Fruit fly (Drosophila melanogaster) whole organism, adult: ENCODE measurements around the gene nero.

ENCODE experiments used
- CG11617 ChIP-seq: fragments of 200-800 bp; sonication (Bioruptor generic); optimal IDR thresholded peaks from 2 replicates; lab custom pipeline; 2017; ENCODE audit warnings: mild to moderate bottlenecking, missing biosample characterization, missing genetic modification reagents, missing genetic modification characterization
- CG12768 ChIP-seq: fragments of 200-800 bp; sonication (Bioruptor generic); optimal IDR thresholded peaks from 2 replicates; lab custom pipeline; 2017; ENCODE audit warnings: missing biosample characterization, missing genetic modification characterization, mild to moderate bottlenecking, moderate library complexity, missing genetic modification reagents
- CG14711 ChIP-seq: fragments of 200-800 bp; sonication (Bioruptor generic); optimal IDR thresholded peaks from 2 replicates; lab custom pipeline; 2018; ENCODE audit warnings: missing biosample characterization, mild to moderate bottlenecking, missing genetic modification characterization, moderate library complexity
- CG1620 ChIP-seq: fragments of 200-800 bp; sonication (Bioruptor generic); optimal IDR thresholded peaks from 2 replicates; lab custom pipeline; 2016; ENCODE audit warnings: missing biosample characterization, missing genetic modification characterization
- CG33017 ChIP-seq: fragments of 200-800 bp; sonication (Bioruptor generic); optimal IDR thresholded peaks from 2 replicates; lab custom pipeline; 2018; ENCODE audit warnings: missing biosample characterization, mild to moderate bottlenecking, missing genetic modification characterization, moderate library complexity
- CG5204 ChIP-seq: fragments of 200-800 bp; sonication (Bioruptor generic); optimal IDR thresholded peaks from 2 replicates; lab custom pipeline; 2016; ENCODE audit warnings: missing biosample characterization, missing genetic modification characterization
- CG7045 ChIP-seq: fragments of 200-800 bp; sonication (Bioruptor generic); optimal IDR thresholded peaks from 2 replicates; lab custom pipeline; 2017; ENCODE audit warnings: missing biosample characterization, mild to moderate bottlenecking, missing genetic modification characterization
- CG7101 ChIP-seq: fragments of 200-800 bp; sonication (Bioruptor generic); optimal IDR thresholded peaks from 2 replicates; lab custom pipeline; 2018; ENCODE audit warnings: missing biosample characterization, mild to moderate bottlenecking, missing genetic modification characterization, moderate library complexity
- Clk ChIP-seq: fragments of 200-800 bp; sonication (Bioruptor generic); optimal IDR thresholded peaks from 2 replicates; lab custom pipeline; 2017; ENCODE audit warnings: missing biosample characterization, missing genetic modification characterization
- Crg-1 ChIP-seq: fragments of 200-800 bp; sonication (Bioruptor generic); optimal IDR thresholded peaks from 2 replicates; lab custom pipeline; 2016; ENCODE audit warnings: missing biosample characterization, missing genetic modification characterization
- Hr96 ChIP-seq: fragments of 200-800 bp; sonication (Bioruptor generic); optimal IDR thresholded peaks from 2 replicates; lab custom pipeline; 2016; ENCODE audit warnings: missing biosample characterization, missing genetic modification characterization
- Mnt ChIP-seq: fragments of 200-800 bp; sonication (Bioruptor generic); optimal IDR thresholded peaks from 2 replicates; lab custom pipeline; 2016; ENCODE audit warnings: missing biosample characterization, mild to moderate bottlenecking, missing genetic modification characterization
- bab1 ChIP-seq: fragments of 200-800 bp; sonication (Bioruptor generic); optimal IDR thresholded peaks from 3 replicates; lab custom pipeline; 2019; ENCODE audit warnings: missing biosample characterization, mild to moderate bottlenecking, missing genetic modification characterization, moderate library complexity
- cic ChIP-seq: fragments of 200-800 bp; sonication (Bioruptor generic); optimal IDR thresholded peaks from 2 replicates; lab custom pipeline; 2017; ENCODE audit warnings: missing biosample characterization, mild to moderate bottlenecking, missing genetic modification characterization, moderate library complexity
- cnc ChIP-seq, 2 experiments: fragments of >200 bp; optimal IDR thresholded peaks; 2 replicates each; lab custom pipeline; 2017
- kay ChIP-seq: fragments of 200-800 bp; sonication (Bioruptor generic); peaks from one replicate; lab custom pipeline; 2016; ENCODE audit warnings: missing biosample characterization, missing genetic modification characterization, borderline replicate concordance
- ovo ChIP-seq: fragments of 200-800 bp; sonication (Bioruptor generic); optimal IDR thresholded peaks from 2 replicates; lab custom pipeline; 2016; ENCODE audit warnings: missing biosample characterization, missing genetic modification characterization
- pad ChIP-seq: fragments of 200-800 bp; sonication (Bioruptor generic); optimal IDR thresholded peaks from 3 replicates; lab custom pipeline; 2017; ENCODE audit warnings: missing biosample characterization, missing genetic modification characterization, mild to moderate bottlenecking, moderate library complexity, missing genetic modification reagents
- tj ChIP-seq: fragments of 200-800 bp; sonication (Bioruptor generic); optimal IDR thresholded peaks from 3 replicates; lab custom pipeline; 2017; ENCODE audit warnings: missing biosample characterization, mild to moderate bottlenecking, missing genetic modification characterization, moderate library complexity
- toe ChIP-seq: fragments of 200-800 bp; sonication (Bioruptor generic); optimal IDR thresholded peaks from 2 replicates; lab custom pipeline; 2016; ENCODE audit warnings: missing biosample characterization, missing genetic modification characterization

nero gene

dm6 chr3R:31726286-31726685 lies 21.1 kb downstream of the nero start:
- no peak for TF ChIP-seq bab1 (GFP tag; lab: Kevin White, UChicago)
- TF ChIP-seq Clk: no peak
- TF ChIP-seq CG7045 (GFP tag; lab: Kevin White, UChicago): no peak
- no peak for TF ChIP-seq toe (GFP tag; lab: Kevin White, UChicago)
- no peak for TF ChIP-seq CG7101 (tag; lab: Kevin White, UChicago)
- TF ChIP-seq CG33017 (tag; lab: Kevin White, UChicago): no peak
- TF ChIP-seq CG11617: no peak
- no peak for TF ChIP-seq CG14711 (tag; lab: Kevin White, UChicago)
- TF ChIP-seq kay (GFP tag; lab: Kevin White, UChicago): no peak
- TF ChIP-seq Hr96: no peak
- TF ChIP-seq cnc (optimal IDR thresholded peaks at IDR 0.05; lab: Kevin White, UChicago): no peak
- TF ChIP-seq CG1620 (GFP tag; lab: Kevin White, UChicago): no peak
- no peak for TF ChIP-seq CG5204 (GFP tag; lab: Kevin White, UChicago)
- no peak for TF ChIP-seq tj
- no peak for TF ChIP-seq cic (GFP tag; lab: Kevin White, UChicago)
- no peak for TF ChIP-seq CG12768
- TF ChIP-seq ovo (GFP tag; lab: Kevin White, UChicago): no peak

dm6 chr3R:31725486-31726227 lies 21.7 kb downstream of the nero start:
- TF ChIP-seq cnc (optimal IDR thresholded peaks at IDR 0.05; lab: Kevin White, UChicago) (no peak), CG12768 (peak; percentile 61), ovo (GFP tag; lab: Kevin White, UChicago) (peak; percentile 68), Crg-1 (GFP tag; lab: Kevin White, UChicago) (no peak), CG33017 (tag; lab: Kevin White, UChicago) (peak; percentile 32), bab1 (GFP tag; lab: Kevin White, UChicago) (no peak), CG5204 (GFP tag; lab: Kevin White, UChicago) (no peak), CG11617 (peak; percentile 12), CG7101 (tag; lab: Kevin White, UChicago) (peak; percentile 6), kay (GFP tag; lab: Kevin White, UChicago) (no peak), CG1620 (GFP tag; lab: Kevin White, UChicago) (no peak), pad (GFP tag; lab: Kevin White, UChicago) (peak; percentile 91), CG7045 (GFP tag; lab: Kevin White, UChicago) (no peak), Hr96 (no peak), toe (GFP tag; lab: Kevin White, UChicago) (peak; percentile 70), Clk (no peak), CG14711 (tag; lab: Kevin White, UChicago) (no peak), cic (GFP tag; lab: Kevin White, UChicago) (peak; percentile 66), tj (peak; percentile 23), Mnt (no peak)

DNA sequence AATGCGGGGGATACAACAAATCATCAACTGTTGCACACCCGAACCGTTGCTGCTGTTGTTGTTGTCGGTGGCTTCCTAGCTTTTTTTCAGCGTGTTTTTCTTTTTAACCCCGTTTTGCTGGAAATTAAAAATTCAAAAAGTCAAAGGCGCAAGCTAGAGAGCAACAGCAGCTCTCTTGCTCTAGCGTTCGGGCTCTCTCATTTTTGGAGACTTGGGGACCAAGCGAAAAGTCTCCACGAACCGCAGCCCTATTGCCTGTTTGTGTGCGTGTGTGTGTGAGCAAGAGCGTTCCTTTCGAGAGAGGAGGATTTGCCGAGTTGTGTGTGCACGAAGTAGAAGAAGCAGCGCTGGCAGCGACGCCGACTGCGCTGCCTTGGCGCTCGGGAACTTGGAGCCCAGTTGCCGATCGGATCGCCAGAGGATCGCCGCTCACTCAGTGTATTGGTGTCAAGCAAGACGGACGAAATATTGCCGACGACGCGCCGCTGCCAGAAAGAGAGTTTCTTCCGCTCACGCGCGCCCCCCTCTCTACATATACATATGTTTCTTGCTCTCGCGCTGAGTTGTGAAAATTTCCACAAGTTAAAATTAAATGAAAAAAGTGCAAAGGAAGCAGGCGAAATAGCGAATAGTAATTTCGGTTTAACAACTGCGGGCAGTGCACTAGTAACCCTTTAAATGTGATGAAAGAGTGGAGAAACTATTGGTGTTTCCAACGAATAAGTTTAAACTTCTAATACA lies 22.6 kb downstream of the nero start:
- no peak for TF ChIP-seq Hr96
- TF ChIP-seq pad (GFP tag; lab: Kevin White, UChicago): peak; percentile 36
- TF ChIP-seq tj: peak; percentile 73
- peak; percentile 37 for TF ChIP-seq bab1 (GFP tag; lab: Kevin White, UChicago)

- TF ChIP-seq cic (GFP tag; lab: Kevin White, UChicago) (no peak), CG7045 (GFP tag; lab: Kevin White, UChicago) (no peak), toe (GFP tag; lab: Kevin White, UChicago) (no peak), kay (GFP tag; lab: Kevin White, UChicago) (peak; percentile 32), Mnt (no peak), cnc (optimal IDR thresholded peaks at IDR 0.05; lab: Kevin White, UChicago) (no peak), CG12768 (no peak), pad (GFP tag; lab: Kevin White, UChicago) (no peak), tj (no peak)
These were observed 23.2 kb downstream of the nero start for dm6 chr3R:31724136-31724535.

DNA sequence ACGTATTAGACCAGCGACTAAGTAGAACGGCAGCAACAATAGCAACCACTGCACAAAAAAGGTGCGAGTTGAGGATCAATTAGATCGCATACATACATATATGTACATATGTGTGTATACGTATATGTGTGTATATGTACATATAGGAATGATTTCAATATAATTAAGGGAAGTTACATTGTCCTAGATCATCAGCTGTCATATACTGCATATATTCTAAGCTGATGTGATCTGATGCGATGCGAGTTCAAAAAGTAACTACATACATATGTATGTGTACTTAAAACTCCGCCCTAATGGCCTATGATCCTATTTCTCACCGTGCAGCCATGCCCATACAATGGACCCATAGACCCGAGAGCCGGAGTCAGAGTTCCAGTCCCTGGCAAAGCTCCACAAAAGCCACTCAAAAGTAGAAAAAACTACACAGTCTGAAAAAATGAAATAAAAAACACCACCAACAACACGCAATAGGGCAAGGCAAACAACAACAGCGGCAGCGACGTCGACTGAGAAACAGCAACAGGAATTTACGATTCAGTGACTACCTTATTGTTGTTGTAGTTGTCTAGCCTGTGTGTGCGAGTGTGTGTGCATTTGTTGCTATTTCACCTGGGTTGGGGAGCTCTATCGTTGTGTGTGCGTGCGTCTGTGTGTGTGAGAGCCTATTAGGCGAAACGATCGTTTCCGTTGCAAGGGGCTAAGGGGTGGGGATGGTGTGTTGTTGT lies 24.0 kb downstream of the nero start:
- TF ChIP-seq Hr96 (no peak), cnc (optimal IDR thresholded peaks at IDR 0.05; lab: Kevin White, UChicago) (no peak), CG12768 (no peak), CG5204 (GFP tag; lab: Kevin White, UChicago) (no peak), toe (GFP tag; lab: Kevin White, UChicago) (peak; percentile 39), bab1 (GFP tag; lab: Kevin White, UChicago) (no peak), CG11617 (no peak), tj (no peak), CG14711 (tag; lab: Kevin White, UChicago) (no peak), cic (GFP tag; lab: Kevin White, UChicago) (no peak), ovo (GFP tag; lab: Kevin White, UChicago) (peak; percentile 7), pad (GFP tag; lab: Kevin White, UChicago) (peak; percentile 27), Crg-1 (GFP tag; lab: Kevin White, UChicago) (no peak)
